Worm (Caenorhabditis elegans) whole organism, young adult: Measurements from ENCODE around the gene Y48A6B.7.

Experiments used
- B0336.3 ChIP-seq: fragments of 200-800 bp; sonication (Bioruptor generic); IDR thresholded peaks from 2 replicates; pipeline ENCODE4 v1.3.6; 2022; ENCODE audit warnings: missing genetic modification characterization, missing compliant biosample characterization
- F33H1.4 ChIP-seq: fragments of 200-800 bp; sonication (Bioruptor generic); IDR thresholded peaks from 2 replicates; pipeline ENCODE4 v1.3.6; 2022; ENCODE audit warnings: missing genetic modification reagents, missing genetic modification characterization, missing compliant biosample characterization
- F39B2.1 ChIP-seq: fragments of 200-800 bp; sonication (Bioruptor generic); IDR thresholded peaks from 2 replicates; pipeline ENCODE4 v1.3.6; 2022; ENCODE audit warnings: missing genetic modification reagents, missing genetic modification characterization, missing compliant biosample characterization
- F49E8.2 ChIP-seq: sonication (generic microtip); optimal IDR thresholded peaks from 3 replicates; lab custom pipeline; 2017; ENCODE audit warnings: missing genetic modification characterization, mild to moderate bottlenecking, missing compliant biosample characterization, antibody characterized with exemption, moderate library complexity; ENCODE audit not compliant: insufficient read depth
- F55B11.4 ChIP-seq: sonication (generic microtip); optimal IDR thresholded peaks from 2 replicates; lab custom pipeline; 2016; ENCODE audit warnings: missing compliant biosample characterization, missing genetic modification characterization, borderline replicate concordance; ENCODE audit not compliant: insufficient read depth
- K11D2.4 ChIP-seq: fragments of 200-800 bp; sonication (Bioruptor generic); IDR thresholded peaks from 2 replicates; pipeline ENCODE4 v1.3.6; 2022; ENCODE audit warnings: missing genetic modification reagents, missing genetic modification characterization, missing compliant biosample characterization
- K12H6.12 ChIP-seq: fragments of 200-800 bp; sonication (Bioruptor generic); optimal IDR thresholded peaks from 2 replicates; lab custom pipeline; 2018; ENCODE audit warnings: mild to moderate bottlenecking, missing genetic modification characterization, missing compliant biosample characterization
- Y79H2A.3 ChIP-seq: fragments of 200-800 bp; sonication (Bioruptor generic); conservative IDR thresholded peaks from 2 replicates; pipeline ENCODE4 v1.3.6; 2022; ENCODE audit warnings: missing genetic modification reagents, missing genetic modification characterization, missing compliant biosample characterization
- ccch-3 ChIP-seq: fragments of 200-800 bp; sonication (Bioruptor generic); optimal IDR thresholded peaks from 2 replicates; lab custom pipeline; 2018; ENCODE audit warnings: mild to moderate bottlenecking, missing genetic modification characterization, missing compliant biosample characterization
- cebp-1 ChIP-seq, 2 experiments: fragments of 200-800 bp in 1 of 2; sonication (Bioruptor generic) in 1 of 2; sonication (generic microtip) in 1 of 2; IDR thresholded peaks in 1 of 2; optimal IDR thresholded peaks in 1 of 2; 2 replicates each; pipeline versions ENCODE4 v1.3.6 to Lab custom; 2017 to 2022; ENCODE audit warnings: missing compliant biosample characterization in 2 of 2, missing genetic modification characterization in 2 of 2, mild to moderate bottlenecking in 1 of 2, missing genetic modification reagents in 1 of 2, moderate library complexity in 1 of 2
- ceh-100 ChIP-seq: fragments of 200-800 bp; sonication (Bioruptor generic); IDR thresholded peaks from 2 replicates; pipeline ENCODE4 v1.3.6; 2022; ENCODE audit warnings: missing genetic modification reagents, missing genetic modification characterization, missing compliant biosample characterization
- ceh-27 ChIP-seq: fragments of 200-800 bp; sonication (Bioruptor generic); optimal IDR thresholded peaks from 2 replicates; lab custom pipeline; 2018; ENCODE audit warnings: mild to moderate bottlenecking, missing genetic modification characterization, moderate library complexity, missing compliant biosample characterization
- ceh-40 ChIP-seq: fragments of 200-800 bp; sonication (Bioruptor generic); IDR thresholded peaks from 2 replicates; pipeline ENCODE4 v1.3.6; 2022; ENCODE audit warnings: missing genetic modification characterization, missing compliant biosample characterization
- die-1 ChIP-seq: sonication (generic microtip); optimal IDR thresholded peaks from 2 replicates; lab custom pipeline; 2016; ENCODE audit warnings: missing genotype, mild to moderate bottlenecking, missing genetic modification characterization, missing compliant biosample characterization
- dox-1 ChIP-seq: fragments of 200-800 bp; sonication (Bioruptor generic); IDR thresholded peaks from 2 replicates; pipeline ENCODE4 v1.3.6; 2022; ENCODE audit warnings: missing genetic modification reagents, missing genetic modification characterization, missing compliant biosample characterization
- egl-18 ChIP-seq: fragments of 200-800 bp; sonication (Bioruptor generic); IDR thresholded peaks from 2 replicates; pipeline ENCODE4 v1.3.6; 2022; ENCODE audit warnings: missing genetic modification reagents, missing genetic modification characterization, missing compliant biosample characterization
- egrh-3 ChIP-seq: fragments of 200-800 bp; sonication (Bioruptor generic); IDR thresholded peaks from 2 replicates; pipeline ENCODE4 v1.3.6; 2022; ENCODE audit warnings: missing genetic modification reagents, missing genetic modification characterization, missing compliant biosample characterization
- ekl-4 ChIP-seq: fragments of 200-800 bp; sonication (Bioruptor generic); IDR thresholded peaks from 2 replicates; pipeline ENCODE4 v1.3.6; 2022; ENCODE audit warnings: missing genetic modification reagents, missing genetic modification characterization, missing compliant biosample characterization
- fkh-3 ChIP-seq: sonication (generic microtip); optimal IDR thresholded peaks from 2 replicates; lab custom pipeline; 2016; ENCODE audit warnings: mild to moderate bottlenecking, missing genetic modification characterization, missing compliant biosample characterization
- gei-17 ChIP-seq: fragments of 200-800 bp; sonication (Bioruptor generic); optimal IDR thresholded peaks from 2 replicates; lab custom pipeline; 2018; ENCODE audit warnings: mild to moderate bottlenecking, missing genetic modification characterization, missing compliant biosample characterization
- hlh-26 ChIP-seq: fragments of 200-800 bp; sonication (Bioruptor generic); conservative IDR thresholded peaks from 2 replicates; pipeline ENCODE4 v1.3.6; 2022; ENCODE audit warnings: missing genetic modification reagents, missing genetic modification characterization, missing compliant biosample characterization
- hmg-1.2 ChIP-seq: fragments of 200-800 bp; sonication (Bioruptor generic); IDR thresholded peaks from 2 replicates; pipeline ENCODE4 v1.3.6; 2022; ENCODE audit warnings: missing genetic modification reagents, missing genetic modification characterization, missing compliant biosample characterization
- lin-26 ChIP-seq: fragments of 200-800 bp; sonication (Bioruptor generic); IDR thresholded peaks from 2 replicates; pipeline ENCODE4 v1.3.6; 2022; ENCODE audit warnings: missing genetic modification reagents, missing genetic modification characterization, missing compliant biosample characterization
- lin-35 ChIP-seq, 3 experiments: fragments of 150-350 bp in 2 of 3; sonication (generic microtip) in 1 of 3; optimal IDR thresholded peaks; 2 replicates each; lab custom pipeline; 2014 to 2018; ENCODE audit warnings: missing biosample characterization in 3 of 3, missing genetic modification characterization in 3 of 3, missing genetic modification reagents in 3 of 3
- lin-40 ChIP-seq: sonication (generic microtip); optimal IDR thresholded peaks from 2 replicates; lab custom pipeline; 2016; ENCODE audit warnings: missing genetic modification characterization, mild to moderate bottlenecking, missing compliant biosample characterization, missing genotype, missing genetic modification reagents
- lin-54 ChIP-seq: fragments of 200-800 bp; sonication (Bioruptor generic); optimal IDR thresholded peaks from 2 replicates; lab custom pipeline; 2018; ENCODE audit warnings: mild to moderate bottlenecking, missing genetic modification characterization, missing compliant biosample characterization
- madf-10 ChIP-seq: sonication (generic microtip); optimal IDR thresholded peaks from 2 replicates; lab custom pipeline; 2016; ENCODE audit warnings: mild to moderate bottlenecking, missing genetic modification characterization, missing compliant biosample characterization
- madf-6 ChIP-seq: fragments of 200-800 bp; sonication (Bioruptor generic); IDR thresholded peaks from 2 replicates; pipeline ENCODE4 v1.3.6; 2022; ENCODE audit warnings: missing genetic modification reagents, missing genetic modification characterization, missing compliant biosample characterization
- mcd-1 ChIP-seq: fragments of 200-800 bp; sonication (Bioruptor generic); IDR thresholded peaks from 2 replicates; pipeline ENCODE4 v1.3.6; 2022; ENCODE audit warnings: missing genetic modification reagents, missing genetic modification characterization, missing compliant biosample characterization
- mel-28 ChIP-seq: sonication (generic microtip); optimal IDR thresholded peaks from 2 replicates; lab custom pipeline; 2016; ENCODE audit warnings: borderline replicate concordance, mild to moderate bottlenecking, missing genetic modification characterization, missing compliant biosample characterization
- mes-4 ChIP-seq: sonication (generic microtip); optimal IDR thresholded peaks from 2 replicates; lab custom pipeline; 2016; ENCODE audit warnings: missing genotype, missing genetic modification characterization, missing compliant biosample characterization
- nfya-2 ChIP-seq: fragments of 200-800 bp; sonication (Bioruptor generic); IDR thresholded peaks from 2 replicates; pipeline ENCODE4 v1.3.6; 2022; ENCODE audit warnings: missing genetic modification reagents, missing genetic modification characterization, missing compliant biosample characterization
- nfyb-1 ChIP-seq: fragments of 200-800 bp; sonication (Bioruptor generic); IDR thresholded peaks from 2 replicates; pipeline ENCODE4 v1.3.6; 2022; ENCODE audit warnings: missing genetic modification reagents, missing genetic modification characterization, missing compliant biosample characterization
- nhr-120 ChIP-seq: fragments of 200-800 bp; sonication (Bioruptor generic); IDR thresholded peaks from 2 replicates; pipeline ENCODE4 v1.3.6; 2022; ENCODE audit warnings: missing genetic modification characterization, missing compliant biosample characterization
- nhr-80 ChIP-seq: sonication (generic microtip); optimal IDR thresholded peaks from 2 replicates; lab custom pipeline; 2016; ENCODE audit warnings: missing genetic modification characterization, missing compliant biosample characterization
- repo-1 ChIP-seq: sonication (generic microtip); optimal IDR thresholded peaks from 2 replicates; lab custom pipeline; 2017; ENCODE audit warnings: mild to moderate bottlenecking, missing genetic modification characterization, missing compliant biosample characterization
- rpc-1 ChIP-seq, 2 experiments: fragments of 150-350 bp in 1 of 2; sonication (generic microtip) in 1 of 2; optimal IDR thresholded peaks; 2 replicates each; lab custom pipeline; 2014 to 2018; ENCODE audit warnings: missing biosample characterization in 1 of 2, missing genetic modification characterization in 1 of 2, missing genetic modification reagents in 1 of 2, missing genotype in 1 of 2
- snpc-1.3 ChIP-seq: sonication (generic microtip); optimal IDR thresholded peaks from 2 replicates; lab custom pipeline; 2017; ENCODE audit warnings: missing genetic modification characterization, mild to moderate bottlenecking, missing compliant biosample characterization, antibody characterized with exemption, moderate library complexity, missing genotype, missing genetic modification reagents; ENCODE audit not compliant: insufficient read depth
- snpc-4 ChIP-seq, 5 experiments: fragments of 150-350 bp in 1 of 5; sonication (generic microtip) in 4 of 5; optimal IDR thresholded peaks; 2 replicates each; lab custom pipeline; 2014 to 2018; ENCODE audit warnings: missing genetic modification characterization in 5 of 5, missing biosample characterization in 3 of 5, antibody characterized with exemption in 2 of 5, mild to moderate bottlenecking in 2 of 5, missing compliant biosample characterization in 2 of 5, missing genotype in 2 of 5, moderate library complexity in 2 of 5, missing genetic modification reagents in 1 of 5
- zfh-2 ChIP-seq: fragments of 200-800 bp; sonication (Bioruptor generic); conservative IDR thresholded peaks from 2 replicates; pipeline ENCODE4 v1.3.6; 2022; ENCODE audit warnings: missing genetic modification reagents, missing genetic modification characterization, missing compliant biosample characterization
- ztf-18 ChIP-seq: sonication (generic microtip); optimal IDR thresholded peaks from 2 replicates; lab custom pipeline; 2016; ENCODE audit warnings: missing genotype, mild to moderate bottlenecking, missing genetic modification characterization, missing compliant biosample characterization
- ztf-22 ChIP-seq: fragments of 200-800 bp; sonication (Bioruptor generic); optimal IDR thresholded peaks from 2 replicates; lab custom pipeline; 2018; ENCODE audit warnings: mild to moderate bottlenecking, missing genetic modification characterization, moderate library complexity, missing compliant biosample characterization
- ztf-26 ChIP-seq: sonication (generic microtip); optimal IDR thresholded peaks from 2 replicates; lab custom pipeline; 2017; ENCODE audit warnings: missing genetic modification characterization, missing compliant biosample characterization
- ztf-3 ChIP-seq: fragments of 200-800 bp; sonication (Bioruptor generic); optimal IDR thresholded peaks from 2 replicates; lab custom pipeline; 2018; ENCODE audit warnings: mild to moderate bottlenecking, missing genetic modification characterization, missing compliant biosample characterization

Y48A6B.7 gene

ce11 chrIII:11059775-11060174, 33.4 kb upstream of the Y48A6B.7 start:
- TF ChIP-seq fkh-3 (tag; lab: Kevin White, UChicago): no peak
- TF ChIP-seq hmg-1.2: no peak
- TF ChIP-seq nhr-80: peak; percentile 59
- TF ChIP-seq nfya-2 (GFP tag; lab: Robert Waterston, UW): no peak
- TF ChIP-seq ekl-4: no peak
- TF ChIP-seq mes-4 (tag; lab: Kevin White, UChicago): no peak
- no peak for TF ChIP-seq lin-26 (GFP tag; lab: Robert Waterston, UW)
- TF ChIP-seq F55B11.4: no peak
- TF ChIP-seq lin-40 (tag; lab: Kevin White, UChicago): peak; percentile 3
- TF ChIP-seq hlh-26 (GFP tag; lab: Robert Waterston, UW): no peak
- TF ChIP-seq die-1 (tag; lab: Kevin White, UChicago): no peak
- no peak for TF ChIP-seq ztf-22 (GFP tag; lab: Kevin White, UChicago)

ce11 chrIII:11054532-11055265, 28.3 kb upstream of the Y48A6B.7 start:
- TF ChIP-seq nfyb-1: peak; percentile 58
- no peak for TF ChIP-seq Y79H2A.3 (GFP tag; lab: Robert Waterston, UW)
- no peak for TF ChIP-seq ceh-100
- peak in 1 of 3 experiments; percentile 44 for TF ChIP-seq lin-35 (GFP tag; optimal IDR thresholded peaks at IDR 0.05; lab: Kevin White, UChicago)
- peak; percentile 3 for TF ChIP-seq lin-54 (GFP tag; lab: Kevin White, UChicago)
- no peak for TF ChIP-seq snpc-4 (GFP tag; optimal IDR thresholded peaks at IDR 0.05; lab: Kevin White, UChicago)
- TF ChIP-seq snpc-4 (tag; optimal IDR thresholded peaks at IDR 0.05; lab: Kevin White, UChicago): peak in 2 of 4 experiments; percentile 6 to 48
- no peak for TF ChIP-seq ccch-3
- no peak for TF ChIP-seq F49E8.2 (tag; lab: Kevin White, UChicago)
- no peak for TF ChIP-seq nhr-120 (GFP tag; lab: Robert Waterston, UW)
- TF ChIP-seq ceh-40 (GFP tag; lab: Robert Waterston, UW): no peak
- TF ChIP-seq lin-40 (tag; lab: Kevin White, UChicago): peak; percentile 68
- TF ChIP-seq nhr-80: peak; percentile 77
- no peak for TF ChIP-seq F33H1.4 (GFP tag; lab: Robert Waterston, UW)
- no peak for TF ChIP-seq cebp-1 (GFP tag; IDR thresholded peaks at IDR 0.05; lab: Robert Waterston, UW)
- peak; percentile 75 for TF ChIP-seq cebp-1 (tag; optimal IDR thresholded peaks at IDR 0.05; lab: Kevin White, UChicago)
- 0 out of 2 replicates have a peak, but pooled peaks have one; percentile 35 for TF ChIP-seq K11D2.4
- peak; percentile 40 for TF ChIP-seq ztf-26 (tag; lab: Kevin White, UChicago)
- TF ChIP-seq madf-10 (tag; lab: Kevin White, UChicago): peak; percentile 40
- no peak for TF ChIP-seq madf-6 (GFP tag; lab: Robert Waterston, UW)
- no peak for TF ChIP-seq egl-18
- TF ChIP-seq B0336.3 (GFP tag; lab: Robert Waterston, UW): peak; percentile 55; the same call in 1 of the 2 replicates
- TF ChIP-seq F39B2.1: no peak
- peak; percentile 65 for TF ChIP-seq mcd-1 (GFP tag; lab: Robert Waterston, UW)
- peak; percentile 55 for TF ChIP-seq ceh-27
- no peak for TF ChIP-seq mel-28 (tag; lab: Kevin White, UChicago)
- TF ChIP-seq gei-17: no peak
- TF ChIP-seq ztf-3 (GFP tag; lab: Kevin White, UChicago): no peak
- peak; percentile 13 for TF ChIP-seq repo-1 (tag; lab: Kevin White, UChicago)
- TF ChIP-seq egrh-3: peak; percentile 55; the same call in 1 of the 2 replicates
- no peak for TF ChIP-seq rpc-1 (optimal IDR thresholded peaks at IDR 0.05; lab: Kevin White, UChicago)
- no peak for TF ChIP-seq rpc-1 (tag; optimal IDR thresholded peaks at IDR 0.05; lab: Kevin White, UChicago)
- peak; percentile 75 for TF ChIP-seq dox-1
- TF ChIP-seq ztf-18 (tag; lab: Kevin White, UChicago): peak; percentile 36
- peak; percentile 96 for TF ChIP-seq zfh-2 (GFP tag; lab: Robert Waterston, UW)
- TF ChIP-seq snpc-1.3: no peak
- TF ChIP-seq K12H6.12 (tag; lab: Kevin White, UChicago): peak; percentile 76
- peak; percentile 82 for TF ChIP-seq hmg-1.2
